Worm (Caenorhabditis elegans) whole organism, late embryonic: ENCODE measurements around the gene F35F10.7.

Experiments used
- ama-1 ChIP-seq: fragments of 150-350 bp; optimal IDR thresholded peaks from 2 replicates; lab custom pipeline; 2014
- ets-4 ChIP-seq: sonication (generic microtip); optimal IDR thresholded peaks from 2 replicates; lab custom pipeline; 2016; ENCODE audit warnings: missing genetic modification characterization, missing compliant biosample characterization
- fkh-10 ChIP-seq: fragments of 150-350 bp; optimal IDR thresholded peaks from 2 replicates; lab custom pipeline; 2014; ENCODE audit warnings: missing biosample characterization, missing genetic modification reagents, missing genetic modification characterization
- madf-2 ChIP-seq: sonication (generic microtip); optimal IDR thresholded peaks from 2 replicates; lab custom pipeline; 2017; ENCODE audit warnings: missing genetic modification characterization, missing compliant biosample characterization
- mec-3 ChIP-seq: sonication (generic microtip); optimal IDR thresholded peaks from 2 replicates; lab custom pipeline; 2016; ENCODE audit warnings: borderline replicate concordance, missing genetic modification characterization, missing compliant biosample characterization
- nhr-11 ChIP-seq: fragments of 150-350 bp; optimal IDR thresholded peaks from 2 replicates; lab custom pipeline; 2014; ENCODE audit warnings: missing biosample characterization, missing genetic modification characterization
- pag-3 ChIP-seq: sonication (generic microtip); optimal IDR thresholded peaks from 2 replicates; lab custom pipeline; 2016; ENCODE audit warnings: missing compliant biosample characterization, missing genetic modification characterization, borderline replicate concordance
- pqm-1 ChIP-seq: sonication (generic microtip); optimal IDR thresholded peaks from 2 replicates; lab custom pipeline; 2016; ENCODE audit warnings: missing genetic modification characterization, missing compliant biosample characterization
- pros-1 ChIP-seq: fragments of 150-350 bp; optimal IDR thresholded peaks from 2 replicates; lab custom pipeline; 2014; ENCODE audit warnings: missing biosample characterization, missing genetic modification reagents, missing genetic modification characterization
- unc-3 ChIP-seq, 2 experiments: fragments of 200-800 bp in 1 of 2; sonication (Bioruptor generic) in 1 of 2; sonication (generic microtip) in 1 of 2; conservative IDR thresholded peaks in 1 of 2; optimal IDR thresholded peaks in 1 of 2; 2 replicates each; pipeline versions ENCODE4 v1.3.6 to Lab custom; 2016 to 2022; ENCODE audit warnings: missing compliant biosample characterization in 2 of 2, missing genetic modification characterization in 2 of 2, missing genetic modification reagents in 1 of 2
- ztf-16 ChIP-seq: sonication (generic microtip); optimal IDR thresholded peaks from 2 replicates; lab custom pipeline; 2017; ENCODE audit warnings: missing genetic modification characterization, missing compliant biosample characterization

DNA sequence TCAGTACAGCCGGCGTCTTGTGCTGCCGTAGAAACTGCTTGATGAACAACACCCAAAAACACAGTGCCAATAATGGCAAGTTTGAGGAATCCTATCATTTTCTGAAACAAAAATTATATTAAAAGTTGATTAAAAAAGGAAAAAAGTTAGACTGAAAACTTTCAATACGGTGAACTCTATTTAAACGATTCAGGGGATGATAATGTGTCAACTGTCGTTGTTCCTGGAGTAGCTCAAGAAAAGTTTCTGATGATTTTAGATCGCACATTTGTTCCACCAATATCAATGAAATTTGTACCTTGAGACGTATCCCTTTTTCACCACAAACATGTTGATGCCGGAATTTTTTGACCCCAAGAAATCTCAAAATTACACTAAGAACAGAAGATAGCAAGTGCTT is 19.3 kb downstream of the F35F10.7 start, which contains the start of gene T28A11.18:
- TF ChIP-seq fkh-10 (GFP tag; lab: Kevin White, UChicago) (no peak), madf-2 (no peak), pqm-1 (no peak), ztf-16 (no peak), unc-3 (GFP tag; conservative IDR thresholded peaks at IDR 0.05; lab: Robert Waterston, UW) (no peak), unc-3 (tag; optimal IDR thresholded peaks at IDR 0.05; lab: Kevin White, UChicago) (no peak), pros-1 (no peak), pag-3 (tag; lab: Kevin White, UChicago) (no peak), ama-1 (no peak), mec-3 (tag; lab: Kevin White, UChicago) (no peak), ets-4 (tag; lab: Kevin White, UChicago) (no peak), nhr-11 (tag; lab: Kevin White, UChicago) (no peak)
